Worm (Caenorhabditis elegans) whole organism, early embryonic: ENCODE results near the gene srh-240.

Source experiments
- B0310.2 ChIP-seq: sonication (generic microtip); optimal IDR thresholded peaks from 2 replicates; lab custom pipeline; 2016; ENCODE audit warnings: mild to moderate bottlenecking, missing genetic modification characterization, missing compliant biosample characterization
- F13C5.2 ChIP-seq: sonication (generic microtip); optimal IDR thresholded peaks from 2 replicates; lab custom pipeline; 2017; ENCODE audit warnings: mild to moderate bottlenecking, missing genetic modification characterization, inconsistent platforms, missing compliant biosample characterization
- aly-1 ChIP-seq: sonication (generic microtip); optimal IDR thresholded peaks from 2 replicates; lab custom pipeline; 2016; ENCODE audit warnings: missing genetic modification characterization, missing compliant biosample characterization
- ama-1 ChIP-seq: fragments of 150-350 bp; optimal IDR thresholded peaks from 2 replicates; lab custom pipeline; 2014
- ceh-13 ChIP-seq: fragments of 200-800 bp; sonication (Bioruptor generic); optimal IDR thresholded peaks from 2 replicates; lab custom pipeline; 2018; ENCODE audit warnings: mild to moderate bottlenecking, missing genetic modification characterization, missing compliant biosample characterization
- ceh-36 ChIP-seq: sonication (generic microtip); optimal IDR thresholded peaks from 2 replicates; lab custom pipeline; 2016; ENCODE audit warnings: missing genetic modification characterization, inconsistent platforms, missing compliant biosample characterization
- ets-7 ChIP-seq: sonication (generic microtip); optimal IDR thresholded peaks from 2 replicates; lab custom pipeline; 2016; ENCODE audit warnings: missing genotype, missing genetic modification characterization, missing compliant biosample characterization
- flt-1 ChIP-seq: fragments of 200-800 bp; sonication (Bioruptor generic); IDR thresholded peaks from 2 replicates; pipeline ENCODE4 v1.3.6; 2022; ENCODE audit warnings: missing genetic modification characterization, missing compliant biosample characterization
- hmbx-1 ChIP-seq: sonication (generic microtip); optimal IDR thresholded peaks from 2 replicates; lab custom pipeline; 2016; ENCODE audit warnings: mild to moderate bottlenecking, missing genetic modification characterization, missing compliant biosample characterization
- hmg-4 ChIP-seq: fragments of 200-800 bp; sonication (Bioruptor generic); optimal IDR thresholded peaks from 2 replicates; lab custom pipeline; 2018; ENCODE audit warnings: mild to moderate bottlenecking, missing genetic modification characterization, missing compliant biosample characterization
- hnd-1 ChIP-seq: sonication (generic microtip); optimal IDR thresholded peaks from 2 replicates; lab custom pipeline; 2016; ENCODE audit warnings: missing genetic modification characterization, missing compliant biosample characterization
- pes-1 ChIP-seq: fragments of 200-800 bp; sonication (Bioruptor generic); IDR thresholded peaks from 2 replicates; pipeline ENCODE4 v1.3.6; 2022; ENCODE audit warnings: missing genetic modification reagents, missing genetic modification characterization, missing compliant biosample characterization
- scrt-1 ChIP-seq: fragments of 200-800 bp; sonication (Bioruptor generic); IDR thresholded peaks from 2 replicates; pipeline ENCODE4 v1.3.6; 2022; ENCODE audit warnings: missing genetic modification characterization, missing compliant biosample characterization
- sea-1 ChIP-seq: fragments of 200-800 bp; sonication (Bioruptor generic); conservative IDR thresholded peaks from 2 replicates; pipeline ENCODE4 v1.3.6; 2022; ENCODE audit warnings: missing genetic modification characterization, missing compliant biosample characterization
- tbx-11 ChIP-seq: fragments of 200-800 bp; sonication (Bioruptor generic); IDR thresholded peaks from 2 replicates; pipeline ENCODE4 v1.3.6; 2022; ENCODE audit warnings: missing genetic modification characterization, missing compliant biosample characterization
- tbx-37 ChIP-seq: fragments of 200-800 bp; sonication (Bioruptor generic); conservative IDR thresholded peaks from 2 replicates; pipeline ENCODE4 v1.3.6; 2022; ENCODE audit warnings: missing genetic modification reagents, missing genetic modification characterization, missing compliant biosample characterization
- tra-4 ChIP-seq: sonication (generic microtip); optimal IDR thresholded peaks from 2 replicates; lab custom pipeline; 2017; ENCODE audit warnings: missing genetic modification characterization, missing compliant biosample characterization

srh-240 gene

DNA sequence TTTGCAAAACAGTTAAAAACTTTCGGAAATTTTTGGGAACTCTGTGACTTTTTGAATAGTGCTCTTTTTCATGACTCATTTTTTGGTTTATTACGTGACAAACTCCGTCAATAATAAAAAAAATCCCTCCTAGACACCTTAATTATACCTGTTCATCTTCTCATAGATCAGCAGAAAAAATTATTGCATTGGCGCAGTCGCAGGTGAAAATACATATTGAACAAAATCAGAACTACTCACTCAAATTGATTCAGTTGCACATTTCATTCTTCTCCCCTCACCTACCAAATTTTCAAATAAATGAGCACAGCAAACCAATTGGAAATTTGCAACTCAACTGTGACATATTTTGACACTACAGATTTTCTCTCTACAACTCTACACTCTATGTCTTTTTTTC is 28.0 kb downstream of the srh-240 start, which contains the start of gene srh-127:
Gene srh-127, plus strand, starts transcription at position 301 of the 400 bp plus-strand sequence.
- TF ChIP-seq ceh-36 (tag; lab: Kevin White, UChicago) (no peak), aly-1 (tag; lab: Kevin White, UChicago) (no peak)

DNA sequence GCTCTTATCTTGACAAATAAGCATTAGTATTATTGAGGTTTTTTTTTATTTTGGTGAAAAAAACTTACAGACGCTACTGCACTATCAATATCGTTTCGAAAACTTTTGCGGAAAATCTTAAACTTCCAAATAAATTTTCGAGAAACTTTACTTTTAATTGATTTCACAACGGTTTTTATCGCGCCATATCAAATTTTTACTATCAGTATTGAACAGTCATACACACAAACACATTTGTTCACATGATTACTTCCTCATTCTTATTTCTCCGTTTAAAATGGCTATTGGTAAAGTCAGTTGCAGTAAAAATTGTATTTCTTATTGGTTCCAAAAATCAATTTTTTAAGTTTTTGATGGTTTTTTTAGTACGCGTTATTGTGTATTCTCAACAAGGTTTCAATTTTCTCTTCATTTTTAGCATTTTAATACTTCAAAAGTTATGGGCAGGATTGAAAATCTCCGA is 31.2 kb downstream of the srh-240 start, which contains the start of gene pals-32:
Gene pals-32, plus strand, starts transcription at position 413 of the 463 bp plus-strand sequence.
- TF ChIP-seq hmg-4 (GFP tag; lab: Kevin White, UChicago) (no peak), sea-1 (GFP tag; lab: Robert Waterston, UW) (no peak), pes-1 (no peak), flt-1 (no peak), ama-1 (lab: Kevin White, UChicago) (no peak), aly-1 (tag; lab: Kevin White, UChicago) (no peak), tbx-37 (GFP tag; lab: Robert Waterston, UW) (no peak), ceh-36 (tag; lab: Kevin White, UChicago) (no peak), tbx-11 (GFP tag; lab: Robert Waterston, UW) (no peak), hmbx-1 (tag; lab: Kevin White, UChicago) (no peak)

- TF ChIP-seq tra-4 (no peak), tbx-37 (GFP tag; lab: Robert Waterston, UW) (no peak), pes-1 (no peak), ets-7 (no peak), F13C5.2 (no peak), flt-1 (no peak), sea-1 (GFP tag; lab: Robert Waterston, UW) (no peak), ceh-13 (no peak), hnd-1 (tag; lab: Kevin White, UChicago) (no peak), hmg-4 (GFP tag; lab: Kevin White, UChicago) (no peak), ceh-36 (tag; lab: Kevin White, UChicago) (no peak), ama-1 (lab: Kevin White, UChicago) (no peak), tbx-11 (GFP tag; lab: Robert Waterston, UW) (no peak), B0310.2 (tag; lab: Kevin White, UChicago) (no peak), aly-1 (tag; lab: Kevin White, UChicago) (no peak), hmbx-1 (tag; lab: Kevin White, UChicago) (no peak)
These were observed 34.9 kb downstream of the srh-240 start, which contains the start of gene str-46 for ce11 chrV:2899867-2900266. TSS of gene str-46 (minus strand) at chrV:2899967.

DNA sequence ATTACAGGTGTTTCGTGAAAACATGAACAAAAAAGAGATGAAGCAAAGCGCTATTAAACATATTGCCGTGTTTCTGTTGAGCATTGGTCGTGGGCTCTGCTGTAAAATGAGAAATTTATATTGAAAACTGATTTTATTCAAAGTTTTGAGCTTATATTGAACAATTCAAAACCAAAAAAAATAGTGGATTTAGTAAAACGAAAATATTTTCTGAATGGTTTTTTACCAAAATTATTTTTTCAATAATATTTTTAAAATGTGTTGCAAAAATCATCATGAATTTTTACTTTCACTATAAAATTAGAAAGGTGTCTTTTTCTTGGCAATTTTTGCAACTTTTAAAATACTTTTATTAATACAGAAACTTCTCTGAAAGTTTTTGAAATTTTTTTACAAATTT is 38.2 kb downstream of the srh-240 start, which contains the start of gene C31B8.7:
Gene C31B8.7, minus strand, starts transcription at position 101 of the 400 bp plus-strand sequence.
- TF ChIP-seq ama-1 (lab: Kevin White, UChicago), result no peak
- TF ChIP-seq scrt-1 (GFP tag; lab: Robert Waterston, UW), result no peak
- TF ChIP-seq B0310.2 (tag; lab: Kevin White, UChicago), result no peak
- TF ChIP-seq F13C5.2, result no peak
- TF ChIP-seq flt-1, result no peak
- TF ChIP-seq aly-1 (tag; lab: Kevin White, UChicago), result no peak
- TF ChIP-seq tbx-37 (GFP tag; lab: Robert Waterston, UW), result no peak
- TF ChIP-seq ceh-13, result no peak
- TF ChIP-seq pes-1, result no peak
- no peak for TF ChIP-seq tra-4
- TF ChIP-seq hnd-1 (tag; lab: Kevin White, UChicago), result no peak
- no peak for TF ChIP-seq hmbx-1 (tag; lab: Kevin White, UChicago)
- TF ChIP-seq sea-1 (GFP tag; lab: Robert Waterston, UW), result no peak
- no peak for TF ChIP-seq ceh-36 (tag; lab: Kevin White, UChicago)
- TF ChIP-seq ets-7, result no peak
- no peak for TF ChIP-seq tbx-11 (GFP tag; lab: Robert Waterston, UW)
- TF ChIP-seq hmg-4 (GFP tag; lab: Kevin White, UChicago), result no peak

ce11 chrV:2909525-2909924 is 44.5 kb downstream of the srh-240 start, which contains the start of gene zmp-3:
TSS of gene zmp-3 (minus strand) at chrV:2909625.
- no peak for TF ChIP-seq tra-4
- TF ChIP-seq F13C5.2, result no peak
- TF ChIP-seq hmbx-1 (tag; lab: Kevin White, UChicago), result no peak
- no peak for TF ChIP-seq aly-1 (tag; lab: Kevin White, UChicago)
- TF ChIP-seq pes-1, result no peak

DNA sequence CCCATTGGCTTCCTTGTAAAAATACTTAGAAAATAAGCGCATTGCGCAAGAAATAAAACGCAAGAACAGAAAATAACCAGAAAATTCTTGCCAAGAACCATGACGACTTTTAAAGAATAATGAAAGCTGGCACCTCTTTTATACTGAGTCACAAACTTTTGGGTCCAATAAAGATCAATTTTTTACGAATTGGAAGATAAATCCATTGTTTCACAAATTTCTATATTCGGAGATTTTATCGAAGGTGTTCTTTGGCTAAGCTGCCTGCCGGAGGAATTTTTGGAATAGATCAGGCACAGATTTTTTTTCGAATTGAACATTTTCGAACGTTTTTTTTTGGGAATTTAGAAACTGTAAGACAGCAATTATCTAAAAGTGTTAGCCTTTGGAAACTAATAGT is 47.9 kb downstream of the srh-240 start, which contains the start of gene C31B8.9:
Gene C31B8.9, minus strand, starts transcription at position 101 of the 400 bp plus-strand sequence.
- TF ChIP-seq tbx-37 (GFP tag; lab: Robert Waterston, UW) (no peak), ets-7 (no peak), B0310.2 (tag; lab: Kevin White, UChicago) (no peak), flt-1 (no peak), sea-1 (GFP tag; lab: Robert Waterston, UW) (no peak)

ce11 chrV:2913948-2914347 is 48.9 kb downstream of the srh-240 start, which contains the start of gene srh-146:
TSS of gene srh-146 (plus strand) at chrV:2914248.
- no peak for TF ChIP-seq flt-1
- TF ChIP-seq F13C5.2, result no peak
- TF ChIP-seq ets-7, result no peak
- TF ChIP-seq sea-1 (GFP tag; lab: Robert Waterston, UW), result no peak
- TF ChIP-seq hmbx-1 (tag; lab: Kevin White, UChicago), result no peak
- no peak for TF ChIP-seq ceh-36 (tag; lab: Kevin White, UChicago)
- TF ChIP-seq tra-4, result no peak
- TF ChIP-seq ama-1 (lab: Kevin White, UChicago), result no peak
- no peak for TF ChIP-seq ceh-13
- no peak for TF ChIP-seq pes-1
